Fruit fly (Drosophila melanogaster) whole organism: ENCODE measurements around the gene Npc2b.

ENCODE experiments used
- CG8478 ChIP-seq: fragments of >200 bp; optimal IDR thresholded peaks from 2 replicates; lab custom pipeline; 2018; ENCODE audit warnings: inconsistent platforms
- Dll ChIP-seq: fragments of >200 bp; optimal IDR thresholded peaks from 2 replicates; lab custom pipeline; 2017
- EcR ChIP-seq, 2 experiments: fragments of >200 bp; optimal IDR thresholded peaks; 2 replicates each; lab custom pipeline; 2017; ENCODE audit warnings: missing biosample characterization in 2 of 2, missing genetic modification characterization in 2 of 2, missing genetic modification reagents in 2 of 2
- pan ChIP-seq: fragments of >200 bp; optimal IDR thresholded peaks from 2 replicates; lab custom pipeline; 2017
- psq ChIP-seq: fragments of >200 bp; optimal IDR thresholded peaks from 2 replicates; lab custom pipeline; 2017
- usp ChIP-seq: fragments of >200 bp; optimal IDR thresholded peaks from 2 replicates; lab custom pipeline; 2017; ENCODE audit warnings: missing biosample characterization, missing genetic modification characterization, mixed read lengths

DNA sequence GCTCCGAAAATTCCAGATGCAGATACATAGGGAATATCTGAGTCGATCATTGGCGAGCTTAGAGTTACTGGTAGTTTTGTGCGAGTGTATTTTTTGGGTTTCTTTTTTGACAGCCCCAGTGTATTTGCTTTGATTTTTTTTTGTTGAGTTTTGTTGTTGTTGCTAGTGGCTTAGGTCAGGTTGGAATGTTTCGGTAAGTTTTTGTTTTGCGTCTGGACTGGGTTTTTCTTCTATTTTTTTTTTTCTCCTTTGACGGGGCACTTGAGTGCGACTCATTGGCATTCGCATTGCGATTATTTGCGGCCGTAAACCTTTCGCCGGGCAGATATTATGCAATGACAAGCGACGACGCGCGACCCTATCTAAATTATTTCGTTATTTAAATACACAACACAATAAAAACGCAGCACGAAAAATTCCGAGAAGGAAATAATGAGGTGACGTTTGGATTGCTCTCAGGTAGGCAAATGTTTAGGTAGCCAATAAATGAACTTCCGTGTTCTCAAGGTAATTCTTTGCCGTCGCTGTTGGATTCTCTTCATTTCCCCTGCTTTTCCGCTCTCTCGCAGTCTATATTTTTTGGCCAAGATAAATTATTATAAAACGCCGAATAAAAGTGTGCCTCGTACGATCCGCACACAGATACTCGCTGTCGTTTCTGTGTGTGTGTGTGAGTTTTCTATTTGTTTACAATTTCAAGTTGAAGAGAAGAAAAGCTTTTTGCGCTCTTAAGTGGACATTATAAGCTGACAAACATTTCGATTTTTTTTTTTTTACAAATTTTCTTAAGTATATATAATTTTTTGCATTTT lies 25.0 kb upstream of the Npc2b start:
- TF ChIP-seq usp (GFP tag; lab: Kevin White, UChicago) (no peak), EcR (GFP tag; optimal IDR thresholded peaks at IDR 0.05; lab: Kevin White, UChicago) (no peak), CG8478 (no peak), pan (lab: Kevin White, UChicago) (no peak), Dll (lab: Kevin White, UChicago) (no peak), psq (lab: Kevin White, UChicago) (no peak)
